Fruit fly (Drosophila melanogaster) whole organism, prepupa: ENCODE measurements around the gene Ugt36E1.

Experiments used
- Blimp-1 ChIP-seq: fragments of 200-800 bp; sonication (Bioruptor generic); optimal IDR thresholded peaks from 3 replicates; lab custom pipeline; 2017; ENCODE audit warnings: missing biosample characterization, missing genetic modification characterization, mild to moderate bottlenecking, moderate library complexity, missing genetic modification reagents
- CG11294 ChIP-seq: fragments of 200-800 bp; sonication (Bioruptor generic); IDR thresholded peaks from 2 replicates; pipeline ENCODE4 v1.3.6; 2022; ENCODE audit warnings: missing biosample characterization, missing genetic modification characterization
- CG15336 ChIP-seq: fragments of 200-800 bp; sonication (Bioruptor generic); IDR thresholded peaks from 2 replicates; pipeline ENCODE4 v1.3.6; 2022; ENCODE audit warnings: missing biosample characterization, missing genetic modification characterization
- CG1621 ChIP-seq: fragments of 200-800 bp; sonication (Bioruptor generic); optimal IDR thresholded peaks from 3 replicates; lab custom pipeline; 2018; ENCODE audit warnings: missing biosample characterization, mild to moderate bottlenecking, missing genetic modification characterization
- CG16779 ChIP-seq: fragments of 200-800 bp; sonication (Bioruptor generic); optimal IDR thresholded peaks from 3 replicates; lab custom pipeline; 2017; ENCODE audit warnings: missing biosample characterization, mild to moderate bottlenecking, missing genetic modification characterization
- CG34406 ChIP-seq: fragments of 200-800 bp; sonication (Bioruptor generic); optimal IDR thresholded peaks from 3 replicates; lab custom pipeline; 2016; ENCODE audit warnings: missing biosample characterization, missing genetic modification characterization
- CG3919 ChIP-seq: fragments of 200-800 bp; sonication (Bioruptor generic); optimal IDR thresholded peaks from 3 replicates; lab custom pipeline; 2016; ENCODE audit warnings: missing biosample characterization, missing genetic modification characterization
- CG4318 ChIP-seq: fragments of 200-800 bp; sonication (Bioruptor generic); optimal IDR thresholded peaks from 3 replicates; lab custom pipeline; 2017; ENCODE audit warnings: missing biosample characterization, mild to moderate bottlenecking, missing genetic modification characterization
- CG6163 ChIP-seq: fragments of 200-800 bp; sonication (Bioruptor generic); IDR thresholded peaks from 3 replicates; pipeline ENCODE4 v1.3.6; 2022; ENCODE audit warnings: missing biosample characterization, missing genetic modification characterization
- CG6792 ChIP-seq: fragments of 200-800 bp; sonication (Bioruptor generic); optimal IDR thresholded peaks from 3 replicates; lab custom pipeline; 2016; ENCODE audit warnings: missing biosample characterization, missing genetic modification characterization
- CG6854 ChIP-seq: fragments of 200-800 bp; sonication (Bioruptor generic); optimal IDR thresholded peaks from 2 replicates; lab custom pipeline; 2017; ENCODE audit warnings: missing biosample characterization, mild to moderate bottlenecking, missing genetic modification characterization
- CG8119 ChIP-seq: fragments of 200-800 bp; sonication (Bioruptor generic); IDR thresholded peaks from 3 replicates; pipeline ENCODE4 v1.3.6; 2022; ENCODE audit warnings: missing biosample characterization, missing genetic modification characterization
- CG8632 ChIP-seq: fragments of 200-800 bp; sonication (Bioruptor generic); optimal IDR thresholded peaks from 3 replicates; lab custom pipeline; 2016; ENCODE audit warnings: missing biosample characterization, missing genetic modification characterization
- Eip75B ChIP-seq: fragments of 200-800 bp; sonication (Bioruptor generic); optimal IDR thresholded peaks from 3 replicates; lab custom pipeline; 2016; ENCODE audit warnings: missing biosample characterization, missing genetic modification characterization
- Eip78C ChIP-seq: fragments of 200-800 bp; sonication (Bioruptor generic); peaks from one replicate; lab custom pipeline; 2016; ENCODE audit warnings: missing biosample characterization, missing genetic modification characterization
- Eip93F ChIP-seq: fragments of 200-800 bp; sonication (Bioruptor generic); optimal IDR thresholded peaks from 2 replicates; lab custom pipeline; 2016; ENCODE audit warnings: missing biosample characterization, mild to moderate bottlenecking, missing genetic modification characterization
- Ets21C ChIP-seq: fragments of 200-800 bp; sonication (Bioruptor generic); optimal IDR thresholded peaks from 3 replicates; lab custom pipeline; 2016; ENCODE audit warnings: missing biosample characterization, missing genetic modification characterization
- Ets96B ChIP-seq: fragments of 200-800 bp; optimal IDR thresholded peaks from 2 replicates; lab custom pipeline; 2019; ENCODE audit warnings: missing biosample characterization, mild to moderate bottlenecking, missing genetic modification characterization, moderate library complexity
- Gug ChIP-seq: fragments of 200-800 bp; sonication (Bioruptor generic); IDR thresholded peaks from 2 replicates; pipeline ENCODE4 v1.3.6; 2022; ENCODE audit warnings: missing biosample characterization, missing genetic modification characterization
- Hr38 ChIP-seq: sonication (Bioruptor generic); optimal IDR thresholded peaks from 2 replicates; lab custom pipeline; 2016; ENCODE audit warnings: missing biosample characterization, missing genetic modification characterization
- Hr39 ChIP-seq: fragments of 200-800 bp; sonication (Bioruptor generic); optimal IDR thresholded peaks from 2 replicates; lab custom pipeline; 2016; ENCODE audit warnings: missing biosample characterization, missing genetic modification characterization
- Hr4 ChIP-seq: fragments of 200-800 bp; sonication (Bioruptor generic); optimal IDR thresholded peaks from 3 replicates; lab custom pipeline; 2016; ENCODE audit warnings: missing biosample characterization, missing genetic modification characterization
- Lpt ChIP-seq: fragments of 200-800 bp; sonication (Bioruptor generic); optimal IDR thresholded peaks from 3 replicates; lab custom pipeline; 2016; ENCODE audit warnings: missing biosample characterization, missing genetic modification characterization
- Met ChIP-seq: fragments of 200-800 bp; sonication (Bioruptor generic); optimal IDR thresholded peaks from 3 replicates; lab custom pipeline; 2016; ENCODE audit warnings: missing biosample characterization, missing genetic modification characterization
- Smox ChIP-seq: fragments of 200-800 bp; sonication (Bioruptor generic); optimal IDR thresholded peaks from 3 replicates; lab custom pipeline; 2016; ENCODE audit warnings: missing biosample characterization, missing genetic modification characterization
- Sox102F ChIP-seq: fragments of 200-800 bp; sonication (Bioruptor generic); optimal IDR thresholded peaks from 2 replicates; lab custom pipeline; 2016; ENCODE audit warnings: missing biosample characterization, mild to moderate bottlenecking, missing genetic modification characterization
- Sox14 ChIP-seq: fragments of 200-800 bp; sonication (Bioruptor generic); optimal IDR thresholded peaks from 3 replicates; lab custom pipeline; 2016; ENCODE audit warnings: missing biosample characterization, missing genetic modification characterization
- acj6 ChIP-seq: fragments of 200-800 bp; sonication (Bioruptor generic); optimal IDR thresholded peaks from 3 replicates; lab custom pipeline; 2016; ENCODE audit warnings: missing biosample characterization, missing genetic modification characterization
- cyc ChIP-seq: fragments of 200-800 bp; sonication (Bioruptor generic); optimal IDR thresholded peaks from 3 replicates; lab custom pipeline; 2016; ENCODE audit warnings: missing biosample characterization, missing genetic modification characterization
- dac ChIP-seq: fragments of 200-800 bp; sonication (Bioruptor generic); optimal IDR thresholded peaks from 2 replicates; lab custom pipeline; 2017; ENCODE audit warnings: missing biosample characterization, mild to moderate bottlenecking, missing genetic modification characterization
- dsx ChIP-seq: fragments of 200-800 bp; optimal IDR thresholded peaks from 3 replicates; lab custom pipeline; 2019; ENCODE audit warnings: missing biosample characterization, mild to moderate bottlenecking, missing genetic modification characterization, moderate library complexity; ENCODE audit not compliant: poor library complexity, severe bottlenecking
- eg ChIP-seq: fragments of 200-800 bp; sonication (Bioruptor generic); IDR thresholded peaks from 3 replicates; pipeline ENCODE4 v1.3.6; 2022; ENCODE audit warnings: missing biosample characterization, missing genetic modification characterization
- esn ChIP-seq: fragments of 200-800 bp; sonication (Bioruptor generic); optimal IDR thresholded peaks from 2 replicates; lab custom pipeline; 2016; ENCODE audit warnings: missing biosample characterization, mild to moderate bottlenecking, missing genetic modification characterization, moderate library complexity
- fd85E ChIP-seq: fragments of 200-800 bp; sonication (Bioruptor generic); optimal IDR thresholded peaks from 3 replicates; lab custom pipeline; 2016; ENCODE audit warnings: missing biosample characterization, missing genetic modification characterization
- fkh ChIP-seq: fragments of 200-800 bp; sonication (Bioruptor generic); optimal IDR thresholded peaks from 3 replicates; lab custom pipeline; 2017; ENCODE audit warnings: missing biosample characterization, mild to moderate bottlenecking, missing genetic modification characterization, moderate library complexity
- lz ChIP-seq: fragments of 200-800 bp; sonication (Bioruptor generic); optimal IDR thresholded peaks from 3 replicates; lab custom pipeline; 2016; ENCODE audit warnings: missing biosample characterization, missing genetic modification characterization
- pdm3 ChIP-seq: fragments of 200-800 bp; sonication (Bioruptor generic); optimal IDR thresholded peaks from 3 replicates; lab custom pipeline; 2016; ENCODE audit warnings: missing biosample characterization, missing genetic modification characterization
- salr ChIP-seq, 2 experiments: fragments of 200-800 bp; sonication (Bioruptor generic); optimal IDR thresholded peaks; 3 replicates each; lab custom pipeline; 2016 to 2018; ENCODE audit warnings: missing biosample characterization in 2 of 2, missing genetic modification characterization in 2 of 2, mild to moderate bottlenecking in 1 of 2
- spab ChIP-seq: fragments of 200-800 bp; sonication (Bioruptor generic); optimal IDR thresholded peaks from 2 replicates; lab custom pipeline; 2017; ENCODE audit warnings: missing biosample characterization, mild to moderate bottlenecking, missing genetic modification characterization, missing genetic modification reagents
- ss ChIP-seq, 2 experiments: fragments of 200-800 bp; sonication (Bioruptor generic); optimal IDR thresholded peaks; 2 replicates in 1 of 2; 3 replicates in 1 of 2; lab custom pipeline; 2017 to 2018; ENCODE audit warnings: mild to moderate bottlenecking in 2 of 2, missing biosample characterization in 2 of 2, missing genetic modification characterization in 2 of 2, moderate library complexity in 1 of 2
- svp ChIP-seq: fragments of 200-800 bp; sonication (Bioruptor generic); peaks from one replicate; lab custom pipeline; 2016; ENCODE audit warnings: missing biosample characterization, missing genetic modification characterization
- topi ChIP-seq: fragments of 200-800 bp; sonication (Bioruptor generic); optimal IDR thresholded peaks from 3 replicates; lab custom pipeline; 2016; ENCODE audit warnings: missing biosample characterization, missing genetic modification characterization
- vri ChIP-seq: fragments of 200-800 bp; sonication (Bioruptor generic); optimal IDR thresholded peaks from 3 replicates; lab custom pipeline; 2016; ENCODE audit warnings: missing biosample characterization, mild to moderate bottlenecking, missing genetic modification characterization

The Ugt36E1 gene

DNA sequence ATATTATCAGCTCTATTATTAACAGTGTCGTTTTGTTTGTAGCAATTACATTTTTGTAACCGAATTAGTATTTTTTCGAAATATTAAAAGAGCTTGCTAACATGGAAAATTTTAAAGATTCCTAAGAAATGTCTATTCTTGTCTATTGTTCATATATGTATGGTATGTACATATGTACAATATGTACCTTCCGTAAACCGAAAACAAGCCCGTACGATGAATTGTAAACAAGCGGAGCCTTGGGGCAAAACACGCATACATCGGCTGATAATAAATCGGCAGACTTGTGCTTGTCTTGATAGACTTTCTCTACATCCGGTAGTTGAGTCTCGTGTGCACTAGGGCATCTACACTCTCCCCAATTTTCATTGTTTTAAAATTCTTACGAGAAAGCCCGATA, 3.8 kb upstream of the Ugt36E1 start:
- no peak for TF ChIP-seq Hr38 (GFP tag; lab: Kevin White, UChicago)
- TF ChIP-seq dsx (GFP tag; lab: Kevin White, UChicago), result no peak
- peak; percentile 3 for TF ChIP-seq CG8632 (GFP tag; lab: Kevin White, UChicago)
- no peak for TF ChIP-seq Ets96B
- TF ChIP-seq fd85E (GFP tag; lab: Kevin White, UChicago), result no peak
- no peak for TF ChIP-seq eg (GFP tag; lab: Robert Waterston, UW)
- peak; percentile 73 for TF ChIP-seq fkh (GFP tag; lab: Kevin White, UChicago)
- no peak for TF ChIP-seq Lpt (GFP tag; lab: Kevin White, UChicago)
- TF ChIP-seq CG11294 (GFP tag; lab: Robert Waterston, UW), result no peak
- no peak for TF ChIP-seq Blimp-1 (GFP tag; lab: Kevin White, UChicago)

DNA sequence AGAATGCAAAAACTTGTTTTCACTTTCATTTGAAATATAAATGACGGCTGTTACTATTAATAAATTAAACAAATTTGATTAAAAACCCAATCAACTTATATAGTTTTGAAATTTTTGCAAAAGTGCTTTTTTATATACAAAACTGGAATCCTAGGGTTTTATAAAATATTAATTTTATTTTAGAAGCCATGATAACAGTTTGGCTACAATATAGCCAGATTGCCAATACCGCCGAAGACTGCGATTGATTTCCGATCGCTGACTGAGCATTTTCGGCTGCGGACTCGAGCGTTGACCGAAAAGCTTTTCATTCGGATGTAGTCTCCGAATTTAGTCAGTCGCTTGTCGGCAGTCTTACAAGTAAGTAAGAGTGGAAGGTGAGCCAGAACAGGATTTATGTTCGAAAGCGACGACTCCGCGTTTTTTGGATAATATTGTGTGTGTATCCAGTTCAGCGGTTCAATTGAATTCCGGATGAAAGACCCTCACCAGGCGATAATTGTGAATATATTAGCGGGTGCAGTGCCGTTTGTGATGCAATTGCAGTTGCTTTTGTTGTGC, 3.2 kb upstream of the Ugt36E1 start, which contains the start of gene Ugt36D1:
Gene Ugt36D1, plus strand, starts transcription at position 306 of the 561 bp plus-strand sequence.
- TF ChIP-seq Eip78C (GFP tag; lab: Kevin White, UChicago) (peak; percentile 41), salr (GFP tag; optimal IDR thresholded peaks at IDR 0.05; lab: Kevin White, UChicago) (no peak), Blimp-1 (GFP tag; lab: Kevin White, UChicago) (peak; percentile 92), ss (GFP tag; optimal IDR thresholded peaks at IDR 0.05; lab: Kevin White, UChicago) (no peak), CG3919 (GFP tag; lab: Kevin White, UChicago) (peak; percentile 19), CG6163 (GFP tag; lab: Robert Waterston, UW) (peak; percentile 50; the same call in 2 of the 3 replicates), CG1621 (peak; percentile 25), Eip75B (GFP tag; lab: Kevin White, UChicago) (peak; percentile 13), vri (GFP tag; lab: Kevin White, UChicago) (peak; percentile 82), Sox102F (GFP tag; lab: Kevin White, UChicago) (peak; percentile 4), dsx (GFP tag; lab: Kevin White, UChicago) (peak; percentile 11), svp (GFP tag; lab: Kevin White, UChicago) (peak; percentile 82), Ets21C (GFP tag; lab: Kevin White, UChicago) (no peak), CG15336 (GFP tag; lab: Robert Waterston, UW) (peak; percentile 37; the same call in 1 of the 2 replicates), esn (GFP tag; lab: Kevin White, UChicago) (peak; percentile 22), Gug (no peak), topi (GFP tag; lab: Kevin White, UChicago) (peak; percentile 30), CG6854 (GFP tag; lab: Kevin White, UChicago) (peak; percentile 76), pdm3 (GFP tag; lab: Kevin White, UChicago) (no peak), Eip93F (peak; percentile 55), Hr4 (peak; percentile 14), lz (GFP tag; lab: Kevin White, UChicago) (peak; percentile 7)

DNA sequence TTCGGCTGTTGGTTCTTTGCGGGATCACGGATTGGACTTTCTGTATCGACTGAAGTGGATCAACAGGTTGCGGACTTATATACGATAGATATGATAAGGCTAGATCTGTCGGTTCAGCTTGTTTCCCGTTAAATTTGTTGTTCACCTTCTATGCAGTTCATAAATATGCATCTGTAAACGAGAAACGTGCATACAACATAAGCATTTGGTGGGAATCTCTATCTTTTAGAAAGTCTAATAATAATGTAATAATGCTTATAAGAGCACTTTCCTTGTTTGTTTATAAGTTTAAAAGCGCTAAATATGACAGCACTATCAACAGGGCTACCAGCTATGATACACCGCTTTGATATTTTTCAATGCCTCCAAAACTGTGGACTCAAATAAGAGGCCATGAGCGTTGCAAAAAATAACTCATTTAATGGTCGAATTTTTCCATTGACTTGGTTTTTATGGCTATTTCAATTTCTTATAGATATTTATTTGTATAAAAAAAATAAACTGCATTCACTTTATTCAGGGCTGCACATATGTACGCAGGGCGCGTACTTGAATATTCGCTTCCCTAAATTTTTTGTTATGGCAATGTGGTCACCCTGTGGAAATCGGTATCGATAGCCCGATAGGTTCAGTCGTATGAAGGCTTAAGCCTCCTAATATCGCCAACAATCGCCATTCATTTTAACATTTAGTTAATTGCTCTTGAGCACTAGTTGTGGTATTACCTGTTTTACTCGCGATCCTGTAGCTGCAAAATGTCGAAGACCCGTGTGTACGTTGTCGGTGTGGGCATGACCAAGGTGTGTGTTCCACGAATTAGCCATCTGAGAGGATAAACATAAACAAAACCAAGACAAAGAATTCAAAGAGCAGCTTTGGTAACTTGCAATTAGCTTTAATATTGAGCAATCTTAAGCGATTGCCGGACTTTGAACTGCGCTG, 4.3 kb downstream of the Ugt36E1 start, which contains the start of the genes CG17597 and ScpX:
Gene CG17597, minus strand, starts transcription at position 567 of the 942 bp plus-strand sequence.
Gene ScpX, plus strand, starts transcription at position 643 of the 942 bp plus-strand sequence.
- TF ChIP-seq cyc (GFP tag; lab: Kevin White, UChicago) (peak; percentile 63), Hr39 (GFP tag; lab: Kevin White, UChicago) (peak; percentile 73), Hr4 (peak; percentile 76), Ets96B (peak; percentile 62), Eip78C (GFP tag; lab: Kevin White, UChicago) (peak; percentile 69), CG34406 (GFP tag; lab: Kevin White, UChicago) (peak; percentile 18), CG4318 (no peak), Met (GFP tag; lab: Kevin White, UChicago) (peak; percentile 67), ss (GFP tag; optimal IDR thresholded peaks at IDR 0.05; lab: Kevin White, UChicago) (peak; percentile 54 to 59), esn (GFP tag; lab: Kevin White, UChicago) (peak; percentile 76), topi (GFP tag; lab: Kevin White, UChicago) (peak; percentile 52), Smox (GFP tag; lab: Kevin White, UChicago) (no peak), Sox14 (GFP tag; lab: Kevin White, UChicago) (peak; percentile 71), spab (no peak), acj6 (GFP tag; lab: Kevin White, UChicago) (no peak), CG16779 (tag; lab: Kevin White, UChicago) (peak; percentile 64), CG6792 (peak; percentile 21), CG8632 (GFP tag; lab: Kevin White, UChicago) (peak; percentile 11), Blimp-1 (GFP tag; lab: Kevin White, UChicago) (no peak), Gug (no peak), salr (GFP tag; optimal IDR thresholded peaks at IDR 0.05; lab: Kevin White, UChicago) (peak; percentile 18 to 56), dac (peak; percentile 4), CG3919 (GFP tag; lab: Kevin White, UChicago) (peak; percentile 46), CG8119 (GFP tag; lab: Robert Waterston, UW) (peak; percentile 44; the same call in 2 of the 3 replicates), dsx (GFP tag; lab: Kevin White, UChicago) (peak; percentile 16)
